Worm (Caenorhabditis elegans): ENCODE results near the gene K10H10.10.

DNA sequence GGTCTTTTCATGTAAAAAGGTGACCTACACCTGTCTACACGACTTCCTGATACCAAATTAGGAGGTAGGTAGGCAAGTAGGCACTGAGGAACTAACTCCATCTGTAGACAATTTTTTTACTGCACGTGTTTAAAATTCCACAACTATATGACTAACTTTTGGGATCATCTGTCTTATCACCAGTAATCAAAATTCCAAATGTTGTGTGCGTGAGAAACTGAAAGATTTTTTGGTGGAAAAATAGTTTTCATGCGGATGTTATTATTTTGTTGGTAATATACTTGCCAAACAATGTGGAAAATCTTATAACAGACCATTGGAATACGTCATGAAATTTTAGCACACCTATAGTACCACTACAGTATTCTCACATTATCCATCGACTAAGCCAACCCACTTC, 3.6 kb downstream of the K10H10.10 start, which contains the start of gene K10H10.13:
- TF ChIP-seq ztf-29 (GFP tag; IDR thresholded peaks at IDR 0.05) (no peak), ref-1 (GFP tag; conservative IDR thresholded peaks at IDR 0.05) (no peak), cog-1 (tag; optimal IDR thresholded peaks at IDR 0.05) (no peak), med-1 (GFP tag; optimal IDR thresholded peaks at IDR 0.05; ENCODE audit: insufficient read depth) (no peak), ztf-23 (GFP tag; IDR thresholded peaks at IDR 0.05) (no peak), T22C8.4 (GFP tag; IDR thresholded peaks at IDR 0.05) (no peak)
